Fruit fly (Drosophila melanogaster) whole organism, embryonic: ENCODE data around the gene CG4382.
A peak's percentile ranks its signal among the peaks of the same experiment; 100 is the strongest.

Experiments used
- Adf1 ChIP-seq: fragments of 200-800 bp; sonication (Bioruptor generic); IDR thresholded peaks from 2 replicates; pipeline ENCODE4 v1.3.6; 2022; ENCODE audit warnings: missing biosample characterization, missing genetic modification characterization
- B-H2 ChIP-seq: fragments of 200-800 bp; sonication (Bioruptor generic); optimal IDR thresholded peaks from 2 replicates; lab custom pipeline; 2018; ENCODE audit warnings: missing biosample characterization, mild to moderate bottlenecking, missing genetic modification characterization
- Blimp-1 ChIP-seq: fragments of 200-800 bp; sonication (Bioruptor generic); optimal IDR thresholded peaks from 3 replicates; lab custom pipeline; 2018; ENCODE audit warnings: missing biosample characterization, missing genetic modification characterization, mild to moderate bottlenecking, moderate library complexity, missing genetic modification reagents
- Bteb2 ChIP-seq: fragments of 200-800 bp; sonication (Bioruptor generic); optimal IDR thresholded peaks from 2 replicates; lab custom pipeline; 2016; ENCODE audit warnings: missing biosample characterization, missing genetic modification characterization
- CG10147 ChIP-seq: fragments of 200-800 bp; sonication (Bioruptor generic); optimal IDR thresholded peaks from 2 replicates; lab custom pipeline; 2019; ENCODE audit warnings: missing biosample characterization, mild to moderate bottlenecking, missing genetic modification characterization, moderate library complexity
- CG10543 ChIP-seq: fragments of 200-800 bp; sonication (Bioruptor generic); optimal IDR thresholded peaks from 3 replicates; lab custom pipeline; 2017; ENCODE audit warnings: missing biosample characterization, mild to moderate bottlenecking, missing genetic modification characterization, moderate library complexity
- CG11247 ChIP-seq: fragments of 200-800 bp; sonication (Bioruptor generic); IDR thresholded peaks from 2 replicates; pipeline ENCODE4 v1.3.6; 2022; ENCODE audit warnings: missing biosample characterization, missing genetic modification characterization
- CG11456 ChIP-seq: fragments of 200-800 bp; sonication (Bioruptor generic); IDR thresholded peaks from 3 replicates; pipeline ENCODE4 v1.3.6; 2022; ENCODE audit warnings: missing biosample characterization, missing genetic modification characterization
- CG11696 ChIP-seq: fragments of 200-800 bp; sonication (Bioruptor generic); IDR thresholded peaks from 2 replicates; pipeline ENCODE4 v1.3.6; 2022; ENCODE audit warnings: missing biosample characterization, missing genetic modification characterization
- CG12659 ChIP-seq: fragments of 200-800 bp; sonication (Bioruptor generic); optimal IDR thresholded peaks from 3 replicates; lab custom pipeline; 2017; ENCODE audit warnings: mild to moderate bottlenecking, missing biosample characterization, missing genetic modification reagents, missing genetic modification characterization
- CG15011 ChIP-seq: fragments of 200-800 bp; sonication (Bioruptor generic); optimal IDR thresholded peaks from 3 replicates; lab custom pipeline; 2018; ENCODE audit warnings: missing biosample characterization, mild to moderate bottlenecking, missing genetic modification characterization
- CG15601 ChIP-seq: fragments of 200-800 bp; sonication (Bioruptor generic); optimal IDR thresholded peaks from 3 replicates; lab custom pipeline; 2019; ENCODE audit warnings: missing biosample characterization, mild to moderate bottlenecking, missing genetic modification characterization, moderate library complexity
- CG18262 ChIP-seq: fragments of 200-800 bp; optimal IDR thresholded peaks from 3 replicates; lab custom pipeline; 2019; ENCODE audit warnings: missing biosample characterization, mild to moderate bottlenecking, missing genetic modification characterization, moderate library complexity
- CG18619 ChIP-seq: fragments of 200-800 bp; sonication (Bioruptor generic); optimal IDR thresholded peaks from 3 replicates; lab custom pipeline; 2017; ENCODE audit warnings: missing biosample characterization, mild to moderate bottlenecking, missing genetic modification characterization
- CG30431 ChIP-seq: fragments of 200-800 bp; sonication (Bioruptor generic); optimal IDR thresholded peaks from 2 replicates; lab custom pipeline; 2017; ENCODE audit warnings: missing biosample characterization, missing genetic modification characterization
- CG3838 ChIP-seq: fragments of 200-800 bp; sonication (Bioruptor generic); optimal IDR thresholded peaks from 3 replicates; lab custom pipeline; 2016; ENCODE audit warnings: missing biosample characterization, missing genetic modification characterization
- CG4328 ChIP-seq: fragments of 200-800 bp; sonication (Bioruptor generic); optimal IDR thresholded peaks from 3 replicates; lab custom pipeline; 2017; ENCODE audit warnings: missing biosample characterization, missing genetic modification reagents, missing genetic modification characterization
- CG7928 ChIP-seq: fragments of 200-800 bp; sonication (Bioruptor generic); optimal IDR thresholded peaks from 2 replicates; lab custom pipeline; 2017; ENCODE audit warnings: missing biosample characterization, mild to moderate bottlenecking, missing genetic modification characterization
- CG7963 ChIP-seq: fragments of 200-800 bp; sonication (Bioruptor generic); IDR thresholded peaks from 3 replicates; pipeline ENCODE4 v1.3.6; 2022; ENCODE audit warnings: missing biosample characterization, missing genetic modification characterization; ENCODE audit not compliant: partially characterized antibody
- CG8944 ChIP-seq: fragments of 200-800 bp; sonication (Bioruptor generic); optimal IDR thresholded peaks from 3 replicates; lab custom pipeline; 2016; ENCODE audit warnings: missing biosample characterization, missing genetic modification characterization
- Dad ChIP-seq: fragments of 200-800 bp; sonication (Bioruptor generic); optimal IDR thresholded peaks from 3 replicates; lab custom pipeline; 2016; ENCODE audit warnings: missing biosample characterization, missing genetic modification characterization
- Dfd ChIP-seq, 2 experiments: fragments of >200 bp; optimal IDR thresholded peaks; 2 replicates each; lab custom pipeline; 2017; ENCODE audit warnings: missing biosample characterization in 2 of 2, missing genetic modification characterization in 2 of 2
- Drgx ChIP-seq: fragments of 200-800 bp; sonication (Bioruptor generic); IDR thresholded peaks from 2 replicates; pipeline ENCODE4 v1.3.6; 2022; ENCODE audit warnings: missing biosample characterization, missing genetic modification characterization
- Eip74EF ChIP-seq, 2 experiments: fragments of 200-800 bp in 1 of 2; fragments of >200 bp in 1 of 2; sonication (Bioruptor generic) in 1 of 2; optimal IDR thresholded peaks; 2 replicates each; lab custom pipeline; 2017 to 2019; ENCODE audit warnings: missing biosample characterization in 2 of 2, missing genetic modification characterization in 2 of 2, mild to moderate bottlenecking in 1 of 2, moderate library complexity in 1 of 2
- H15 ChIP-seq: fragments of 200-800 bp; sonication (Bioruptor generic); IDR thresholded peaks from 3 replicates; pipeline ENCODE4 v1.3.6; 2022; ENCODE audit warnings: missing biosample characterization, missing genetic modification characterization
- HmgZ ChIP-seq: fragments of 200-800 bp; sonication (Bioruptor generic); optimal IDR thresholded peaks from 2 replicates; lab custom pipeline; 2018; ENCODE audit warnings: missing biosample characterization, mild to moderate bottlenecking, missing genetic modification characterization
- Jarid2 ChIP-seq: fragments of 200-800 bp; sonication (Bioruptor generic); optimal IDR thresholded peaks from 3 replicates; lab custom pipeline; 2017; ENCODE audit warnings: mild to moderate bottlenecking, missing biosample characterization, missing genetic modification reagents, missing genetic modification characterization
- NK7.1 ChIP-seq: fragments of 200-800 bp; sonication (Bioruptor generic); optimal IDR thresholded peaks from 3 replicates; lab custom pipeline; 2016; ENCODE audit warnings: missing biosample characterization, missing genetic modification characterization
- Oli ChIP-seq: fragments of 200-800 bp; sonication (Bioruptor generic); optimal IDR thresholded peaks from 2 replicates; lab custom pipeline; 2018; ENCODE audit warnings: missing biosample characterization, mild to moderate bottlenecking, missing genetic modification characterization, moderate library complexity
- Rx ChIP-seq: fragments of 200-800 bp; sonication (Bioruptor generic); IDR thresholded peaks from 2 replicates; pipeline ENCODE4 v1.3.6; 2022; ENCODE audit warnings: missing biosample characterization, missing genetic modification characterization
- amos ChIP-seq: fragments of 200-800 bp; sonication (Bioruptor generic); IDR thresholded peaks from 2 replicates; pipeline ENCODE4 v1.3.6; 2022; ENCODE audit warnings: missing biosample characterization, missing genetic modification characterization; ENCODE audit not compliant: partially characterized antibody
- bab2 ChIP-seq: fragments of 200-800 bp; sonication (Bioruptor generic); optimal IDR thresholded peaks from 2 replicates; lab custom pipeline; 2016; ENCODE audit warnings: missing biosample characterization, missing genetic modification characterization
- da ChIP-seq: fragments of 200-800 bp; sonication (Bioruptor generic); optimal IDR thresholded peaks from 2 replicates; lab custom pipeline; 2016; ENCODE audit warnings: missing biosample characterization, missing genetic modification characterization
- dimm ChIP-seq: fragments of 200-800 bp; sonication (Bioruptor generic); IDR thresholded peaks from 2 replicates; pipeline ENCODE4 v1.3.6; 2022; ENCODE audit warnings: missing biosample characterization, missing genetic modification characterization
- exex ChIP-seq: fragments of 200-800 bp; sonication (Bioruptor generic); optimal IDR thresholded peaks from 4 replicates; lab custom pipeline; 2018; ENCODE audit warnings: missing biosample characterization, mild to moderate bottlenecking, missing genetic modification characterization, moderate library complexity
- hb ChIP-seq: fragments of 200-800 bp; sonication (Bioruptor generic); IDR thresholded peaks from 3 replicates; pipeline ENCODE4 v1.3.6; 2022; ENCODE audit warnings: missing biosample characterization, missing genetic modification characterization; ENCODE audit not compliant: partially characterized antibody
- ken ChIP-seq: fragments of 200-800 bp; sonication (Bioruptor generic); IDR thresholded peaks from 3 replicates; pipeline ENCODE4 v1.3.6; 2022; ENCODE audit warnings: missing biosample characterization, missing genetic modification characterization
- lola ChIP-seq, 3 experiments: fragments of >200 bp in 2 of 3; fragments of 200-800 bp in 1 of 3; sonication (Bioruptor generic) in 1 of 3; optimal IDR thresholded peaks; 2 replicates each; lab custom pipeline; 2017 to 2019; ENCODE audit warnings: missing biosample characterization in 3 of 3, missing genetic modification characterization in 3 of 3, mild to moderate bottlenecking in 1 of 3, moderate library complexity in 1 of 3
- mam ChIP-seq: fragments of 200-800 bp; sonication (Bioruptor generic); optimal IDR thresholded peaks from 3 replicates; lab custom pipeline; 2016; ENCODE audit warnings: missing biosample characterization, missing genetic modification characterization
- pfk ChIP-seq: fragments of 200-800 bp; sonication (Bioruptor generic); optimal IDR thresholded peaks from 2 replicates; lab custom pipeline; 2018; ENCODE audit warnings: missing biosample characterization, mild to moderate bottlenecking, missing genetic modification characterization, moderate library complexity
- phol ChIP-seq: fragments of 200-800 bp; sonication (Bioruptor generic); optimal IDR thresholded peaks from 3 replicates; lab custom pipeline; 2018; ENCODE audit warnings: missing biosample characterization, mild to moderate bottlenecking, missing genetic modification characterization, moderate library complexity
- pnt ChIP-seq: fragments of 200-800 bp; sonication (Bioruptor generic); optimal IDR thresholded peaks from 3 replicates; lab custom pipeline; 2016; ENCODE audit warnings: missing biosample characterization, missing genetic modification characterization
- pzg ChIP-seq: fragments of 200-800 bp; sonication (Bioruptor generic); optimal IDR thresholded peaks from 3 replicates; lab custom pipeline; 2018; ENCODE audit warnings: missing biosample characterization, mild to moderate bottlenecking, missing genetic modification characterization, moderate library complexity
- salm ChIP-seq: fragments of 200-800 bp; sonication (Bioruptor generic); optimal IDR thresholded peaks from 2 replicates; lab custom pipeline; 2018; ENCODE audit warnings: missing biosample characterization, mild to moderate bottlenecking, missing genetic modification characterization
- sens ChIP-seq: fragments of 200-800 bp; sonication (Bioruptor generic); peaks from one replicate; lab custom pipeline; 2016; ENCODE audit warnings: missing biosample characterization, missing genetic modification characterization
- slou ChIP-seq: fragments of 200-800 bp; sonication (Bioruptor generic); optimal IDR thresholded peaks from 3 replicates; lab custom pipeline; 2016; ENCODE audit warnings: missing biosample characterization, missing genetic modification characterization
- sna ChIP-seq: fragments of 200-800 bp; sonication (Bioruptor generic); IDR thresholded peaks from 2 replicates; pipeline ENCODE4 v1.3.6; 2022; ENCODE audit warnings: missing biosample characterization, missing genetic modification characterization; ENCODE audit not compliant: partially characterized antibody
- stwl ChIP-seq: fragments of 200-800 bp; sonication (Bioruptor generic); optimal IDR thresholded peaks from 3 replicates; lab custom pipeline; 2018; ENCODE audit warnings: missing biosample characterization, mild to moderate bottlenecking, missing genetic modification characterization, moderate library complexity

The CG4382 gene

dm6 chr2L:9568360-9569088 is 32.1 kb downstream of the CG4382 start, which contains the start of gene brwl (continued):
- TF ChIP-seq dimm (GFP tag; lab: Robert Waterston, UW) (peak; percentile 94), B-H2 (GFP tag; lab: Kevin White, UChicago) (peak; percentile 98), pfk (GFP tag; lab: Kevin White, UChicago) (peak; percentile 26), phol (tag; lab: Kevin White, UChicago) (peak; percentile 99), Rx (peak; percentile 97), mam (GFP tag; lab: Kevin White, UChicago) (peak; percentile 98), CG8944 (peak; percentile 97), da (peak; percentile 95), CG18262 (tag; lab: Kevin White, UChicago) (peak; percentile 99), ken (GFP tag; lab: Robert Waterston, UW) (peak; percentile 96), pzg (GFP tag; lab: Kevin White, UChicago) (peak; percentile 20), CG11696 (GFP tag; lab: Robert Waterston, UW) (peak; percentile 92), CG12659 (GFP tag; lab: Kevin White, UChicago) (peak; percentile 99), amos (peak; percentile 27; the same call in 1 of the 2 replicates), sens (GFP tag; lab: Kevin White, UChicago) (peak; percentile 100), exex (tag; lab: Kevin White, UChicago) (peak; percentile 93), CG4328 (GFP tag; lab: Kevin White, UChicago) (peak; percentile 99), hb (GFP tag; lab: Robert Waterston, UW) (no peak), Jarid2 (GFP tag; lab: Kevin White, UChicago) (peak; percentile 91), CG10543 (GFP tag; lab: Kevin White, UChicago) (peak; percentile 99), CG11456 (GFP tag; lab: Robert Waterston, UW) (peak; percentile 97), CG7928 (peak; percentile 83), CG15601 (tag; lab: Kevin White, UChicago) (peak; percentile 97), CG18619 (GFP tag; lab: Kevin White, UChicago) (peak; percentile 98), sna (GFP tag; lab: Robert Waterston, UW) (no peak), pnt (GFP tag; lab: Kevin White, UChicago) (peak; percentile 98), NK7.1 (GFP tag; lab: Kevin White, UChicago) (peak; percentile 96), Bteb2 (GFP tag; lab: Kevin White, UChicago) (peak; percentile 98), CG7963 (GFP tag; lab: Robert Waterston, UW) (no peak), HmgZ (tag; lab: Kevin White, UChicago) (peak; percentile 99), salm (tag; lab: Kevin White, UChicago) (peak; percentile 98), Drgx (GFP tag; lab: Robert Waterston, UW) (peak; percentile 99), Dfd (GFP tag; optimal IDR thresholded peaks at IDR 0.05; lab: Kevin White, UChicago) (peak in 1 of 2 experiments; percentile 80), lola (GFP tag; optimal IDR thresholded peaks at IDR 0.05; lab: Kevin White, UChicago) (peak in 1 of 3 experiments; percentile 99), CG30431 (GFP tag; lab: Kevin White, UChicago) (peak; percentile 98), CG11247 (GFP tag; lab: Robert Waterston, UW) (peak; percentile 96), Oli (tag; lab: Kevin White, UChicago) (peak; percentile 99), CG15011 (GFP tag; lab: Kevin White, UChicago) (peak; percentile 98), Dad (GFP tag; lab: Kevin White, UChicago) (peak; percentile 97), H15 (GFP tag; lab: Robert Waterston, UW) (peak; percentile 98), stwl (tag; lab: Kevin White, UChicago) (peak; percentile 72), CG10147 (peak; percentile 98), CG3838 (GFP tag; lab: Kevin White, UChicago) (peak; percentile 100), Eip74EF (GFP tag; optimal IDR thresholded peaks at IDR 0.05; lab: Kevin White, UChicago) (peak in 1 of 2 experiments; percentile 98), Blimp-1 (GFP tag; lab: Kevin White, UChicago) (peak; percentile 98), Adf1 (GFP tag; lab: Robert Waterston, UW) (peak; percentile 89), slou (peak; percentile 97), bab2 (peak; percentile 98)
